Fruit fly (Drosophila melanogaster): Measurements from ENCODE around the gene Argk2.

Gene Argk2

dm6 chr3L:9003369-9003768, 43.9 kb upstream of the Argk2 start (continued):
- TF ChIP-seq CG7786 (GFP tag; optimal IDR thresholded peaks at IDR 0.05), result no peak
- no peak for TF ChIP-seq hb (GFP tag; IDR thresholded peaks at IDR 0.05; ENCODE audit: partially characterized antibody)
- TF ChIP-seq h (optimal IDR thresholded peaks at IDR 0.05), result no peak
- no peak for TF ChIP-seq disco-r (GFP tag; optimal IDR thresholded peaks at IDR 0.05)
- no peak for TF ChIP-seq cato (GFP tag; optimal IDR thresholded peaks at IDR 0.05; ENCODE audit: borderline replicate concordance)
- no peak for TF ChIP-seq ara (GFP tag; IDR thresholded peaks at IDR 0.05)
- peak; percentile 4 for TF ChIP-seq abd-A (tag; optimal IDR thresholded peaks at IDR 0.05)
- TF ChIP-seq Sox100B (GFP tag; optimal IDR thresholded peaks at IDR 0.05), result no peak
- TF ChIP-seq CG11085 (GFP tag; IDR thresholded peaks at IDR 0.05), result no peak
- no peak for TF ChIP-seq Hmr (GFP tag; optimal IDR thresholded peaks at IDR 0.05)
- no peak for TF ChIP-seq CG15269 (tag; optimal IDR thresholded peaks at IDR 0.05)
- TF ChIP-seq pum (GFP tag; optimal IDR thresholded peaks at IDR 0.05), result no peak
- TF ChIP-seq kni (GFP tag; optimal IDR thresholded peaks at IDR 0.05), result peak; percentile 21
- TF ChIP-seq CG7839 (tag; optimal IDR thresholded peaks at IDR 0.05), result no peak
- TF ChIP-seq CG7271 (tag; optimal IDR thresholded peaks at IDR 0.05), result no peak
- TF ChIP-seq NFAT (GFP tag; IDR thresholded peaks at IDR 0.05), result no peak
- no peak for TF ChIP-seq ERR (GFP tag; optimal IDR thresholded peaks at IDR 0.05)
- no peak for TF ChIP-seq Gug (GFP tag; IDR thresholded peaks at IDR 0.05)
- TF ChIP-seq D (optimal IDR thresholded peaks at IDR 0.05), result peak; percentile 71
- TF ChIP-seq D (GFP tag; optimal IDR thresholded peaks at IDR 0.05), result no peak
- TF ChIP-seq CG9932 (GFP tag; IDR thresholded peaks at IDR 0.05), result 0 out of 2 replicates have a peak, but pooled peaks have one; percentile 19
- no peak for TF ChIP-seq B-H2 (GFP tag; optimal IDR thresholded peaks at IDR 0.05)
- no peak for TF ChIP-seq CG14014 (GFP tag; IDR thresholded peaks at IDR 0.05)
- TF ChIP-seq gcm2 (GFP tag; optimal IDR thresholded peaks at IDR 0.05), result no peak

- TF ChIP-seq twi (tag; optimal IDR thresholded peaks at IDR 0.05), result peak; percentile 66
- TF ChIP-seq Vsx1 (GFP tag; optimal IDR thresholded peaks at IDR 0.05), result no peak
- TF ChIP-seq z (GFP tag; IDR thresholded peaks at IDR 0.05), result peak; percentile 64; the same call in 1 of the 3 replicates
- TF ChIP-seq Hr78 (GFP tag; optimal IDR thresholded peaks at IDR 0.05), result peak in 1 of 2 experiments; percentile 94
- TF ChIP-seq CG9437 (GFP tag; optimal IDR thresholded peaks at IDR 0.05), result peak; percentile 27
- peak; percentile 75 for TF ChIP-seq grn (GFP tag; optimal IDR thresholded peaks at IDR 0.05)
- no peak for TF ChIP-seq lbe (GFP tag; optimal IDR thresholded peaks at IDR 0.05)
- no peak for TF ChIP-seq odd (GFP tag; optimal IDR thresholded peaks at IDR 0.05)
- TF ChIP-seq CG12219 (GFP tag; optimal IDR thresholded peaks at IDR 0.05), result no peak
- no peak for TF ChIP-seq lov (optimal IDR thresholded peaks at IDR 0.05)
- TF ChIP-seq lov (GFP tag; IDR thresholded peaks at IDR 0.05), result 0 out of 3 replicates have a peak, but pooled peaks have one; percentile 28
- TF ChIP-seq CG34224 (GFP tag; IDR thresholded peaks at IDR 0.05; ENCODE audit: partially characterized antibody), result 0 out of 3 replicates have a peak, but pooled peaks have one; percentile 17
- TF ChIP-seq Ravus (GFP tag; IDR thresholded peaks at IDR 0.05), result no peak
- 0 out of 3 replicates have a peak, but pooled peaks have one; percentile 41 for TF ChIP-seq HLH4C (GFP tag; IDR thresholded peaks at IDR 0.05; ENCODE audit: partially characterized antibody)
- peak; percentile 67 for TF ChIP-seq Ets65A (GFP tag)
- TF ChIP-seq pros (GFP tag; optimal IDR thresholded peaks at IDR 0.05), result peak; percentile 46
- peak; percentile 28 for TF ChIP-seq kah (GFP tag; optimal IDR thresholded peaks at IDR 0.05)
- TF ChIP-seq CG6175 (GFP tag; IDR thresholded peaks at IDR 0.05), result peak; percentile 67; the same call in 1 of the 3 replicates
- peak; percentile 25 for TF ChIP-seq CG8478 (optimal IDR thresholded peaks at IDR 0.05)
- TF ChIP-seq CG13894 (tag; optimal IDR thresholded peaks at IDR 0.05), result no peak
- TF ChIP-seq inv (GFP tag; IDR thresholded peaks at IDR 0.05; ENCODE audit: partially characterized antibody), result no peak
- no peak for TF ChIP-seq CG16813 (GFP tag; IDR thresholded peaks at IDR 0.05; ENCODE audit: partially characterized antibody)
- TF ChIP-seq fd3F (GFP tag; optimal IDR thresholded peaks at IDR 0.05), result no peak
- TF ChIP-seq Pdp1 (GFP tag; optimal IDR thresholded peaks at IDR 0.05), result peak in 1 of 2 experiments; percentile 74
- no peak for TF ChIP-seq shn (GFP tag; optimal IDR thresholded peaks at IDR 0.05)
- TF ChIP-seq sd (tag; optimal IDR thresholded peaks at IDR 0.05), result peak; percentile 70
- TF ChIP-seq fru (optimal IDR thresholded peaks at IDR 0.05), result no peak
- TF ChIP-seq sr (GFP tag; IDR thresholded peaks at IDR 0.05), result peak; percentile 65; the same call in 1 of the 3 replicates
These were observed 42.4 kb upstream of the Argk2 start, which contains the start of gene Doc3 for dm6 chr3L:9004788-9005246. Gene Doc3, plus strand, starts transcription at chr3L:9005196.
